Worm (Caenorhabditis elegans) whole organism, young adult: Measurements from ENCODE around the gene C05D12.3.

ENCODE experiments used
- B0019.2 ChIP-seq: fragments of 200-800 bp; sonication (Bioruptor generic); conservative IDR thresholded peaks from 2 replicates; pipeline ENCODE4 v1.3.6; 2022; ENCODE audit warnings: missing genetic modification reagents, missing genetic modification characterization, missing compliant biosample characterization
- C06A6.2 ChIP-seq: fragments of 200-800 bp; sonication (Bioruptor generic); conservative IDR thresholded peaks from 2 replicates; pipeline ENCODE4 v1.3.6; 2022; ENCODE audit warnings: missing genetic modification characterization, missing compliant biosample characterization
- D2030.7 ChIP-seq: fragments of 200-800 bp; sonication (Bioruptor generic); IDR thresholded peaks from 2 replicates; pipeline ENCODE4 v1.3.6; 2022; ENCODE audit warnings: missing genetic modification reagents, missing genetic modification characterization, missing compliant biosample characterization
- F39B2.1 ChIP-seq: fragments of 200-800 bp; sonication (Bioruptor generic); IDR thresholded peaks from 2 replicates; pipeline ENCODE4 v1.3.6; 2022; ENCODE audit warnings: missing genetic modification reagents, missing genetic modification characterization, missing compliant biosample characterization
- F52B5.7 ChIP-seq: sonication (generic microtip); optimal IDR thresholded peaks from 2 replicates; lab custom pipeline; 2016; ENCODE audit warnings: mild to moderate bottlenecking, missing genetic modification characterization, missing compliant biosample characterization
- F55B11.4 ChIP-seq: sonication (generic microtip); optimal IDR thresholded peaks from 2 replicates; lab custom pipeline; 2016; ENCODE audit warnings: missing compliant biosample characterization, missing genetic modification characterization, borderline replicate concordance; ENCODE audit not compliant: insufficient read depth
- F57C9.4 ChIP-seq: sonication (generic microtip); optimal IDR thresholded peaks from 2 replicates; lab custom pipeline; 2017; ENCODE audit warnings: mild to moderate bottlenecking, missing genetic modification characterization, missing compliant biosample characterization
- K11D2.4 ChIP-seq: fragments of 200-800 bp; sonication (Bioruptor generic); IDR thresholded peaks from 2 replicates; pipeline ENCODE4 v1.3.6; 2022; ENCODE audit warnings: missing genetic modification reagents, missing genetic modification characterization, missing compliant biosample characterization
- K12H6.12 ChIP-seq: fragments of 200-800 bp; sonication (Bioruptor generic); optimal IDR thresholded peaks from 2 replicates; lab custom pipeline; 2018; ENCODE audit warnings: mild to moderate bottlenecking, missing genetic modification characterization, missing compliant biosample characterization
- T26A5.8 ChIP-seq: sonication (generic microtip); optimal IDR thresholded peaks from 2 replicates; lab custom pipeline; 2016; ENCODE audit warnings: missing genetic modification characterization, missing compliant biosample characterization
- Y53F4B.3 ChIP-seq: fragments of 200-800 bp; sonication (Bioruptor generic); IDR thresholded peaks from 2 replicates; pipeline ENCODE4 v1.3.6; 2022; ENCODE audit warnings: missing genetic modification reagents, missing genetic modification characterization, missing compliant biosample characterization
- Y53G8AR.9 ChIP-seq: fragments of 200-800 bp; sonication (Bioruptor generic); conservative IDR thresholded peaks from 2 replicates; pipeline ENCODE4 v1.3.6; 2022; ENCODE audit warnings: missing genetic modification reagents, missing genetic modification characterization, missing compliant biosample characterization
- akir-1 ChIP-seq: fragments of 200-800 bp; sonication (Bioruptor generic); optimal IDR thresholded peaks from 2 replicates; lab custom pipeline; 2018; ENCODE audit warnings: mild to moderate bottlenecking, missing genetic modification characterization, moderate library complexity, missing compliant biosample characterization
- ama-1 ChIP-seq, 3 experiments: fragments of 150-350 bp in 1 of 3; sonication (generic microtip) in 2 of 3; optimal IDR thresholded peaks; 2 replicates each; lab custom pipeline; 2014 to 2018; ENCODE audit warnings: missing biosample characterization in 2 of 3, missing genetic modification characterization in 2 of 3, missing genetic modification reagents in 2 of 3
- aptf-2 ChIP-seq: fragments of 200-800 bp; sonication (Bioruptor generic); conservative IDR thresholded peaks from 2 replicates; pipeline ENCODE4 v1.3.6; 2022; ENCODE audit warnings: missing genetic modification reagents, missing genetic modification characterization, missing compliant biosample characterization
- bed-2 ChIP-seq: fragments of 200-800 bp; sonication (Bioruptor generic); IDR thresholded peaks from 2 replicates; pipeline ENCODE4 v1.3.6; 2022; ENCODE audit warnings: missing genetic modification reagents, missing genetic modification characterization, missing compliant biosample characterization
- ceh-100 ChIP-seq: fragments of 200-800 bp; sonication (Bioruptor generic); IDR thresholded peaks from 2 replicates; pipeline ENCODE4 v1.3.6; 2022; ENCODE audit warnings: missing genetic modification reagents, missing genetic modification characterization, missing compliant biosample characterization
- ceh-58 ChIP-seq: fragments of 200-800 bp; sonication (Bioruptor generic); IDR thresholded peaks from 2 replicates; pipeline ENCODE4 v1.3.6; 2022; ENCODE audit warnings: missing genetic modification characterization, missing compliant biosample characterization
- die-1 ChIP-seq: sonication (generic microtip); optimal IDR thresholded peaks from 2 replicates; lab custom pipeline; 2016; ENCODE audit warnings: missing genotype, mild to moderate bottlenecking, missing genetic modification characterization, missing compliant biosample characterization
- dpff-1 ChIP-seq: sonication (generic microtip); optimal IDR thresholded peaks from 2 replicates; lab custom pipeline; 2017; ENCODE audit warnings: mild to moderate bottlenecking, missing genetic modification characterization, missing compliant biosample characterization
- efl-1 ChIP-seq: fragments of 150-350 bp; optimal IDR thresholded peaks from 2 replicates; lab custom pipeline; 2014; ENCODE audit warnings: missing biosample characterization, missing genetic modification reagents, missing genetic modification characterization
- egl-44 ChIP-seq: fragments of 200-800 bp; sonication (Bioruptor generic); IDR thresholded peaks from 2 replicates; pipeline ENCODE4 v1.3.6; 2022; ENCODE audit warnings: missing genetic modification reagents, missing genetic modification characterization, missing compliant biosample characterization
- egrh-3 ChIP-seq: fragments of 200-800 bp; sonication (Bioruptor generic); IDR thresholded peaks from 2 replicates; pipeline ENCODE4 v1.3.6; 2022; ENCODE audit warnings: missing genetic modification reagents, missing genetic modification characterization, missing compliant biosample characterization
- ekl-4 ChIP-seq: fragments of 200-800 bp; sonication (Bioruptor generic); IDR thresholded peaks from 2 replicates; pipeline ENCODE4 v1.3.6; 2022; ENCODE audit warnings: missing genetic modification reagents, missing genetic modification characterization, missing compliant biosample characterization
- ets-4 ChIP-seq: fragments of 200-800 bp; sonication (Bioruptor generic); optimal IDR thresholded peaks from 2 replicates; lab custom pipeline; 2018; ENCODE audit warnings: mild to moderate bottlenecking, missing genetic modification characterization, missing compliant biosample characterization
- gei-17 ChIP-seq: fragments of 200-800 bp; sonication (Bioruptor generic); optimal IDR thresholded peaks from 2 replicates; lab custom pipeline; 2018; ENCODE audit warnings: mild to moderate bottlenecking, missing genetic modification characterization, missing compliant biosample characterization
- hsf-1 ChIP-seq: fragments of 200-800 bp; sonication (Bioruptor generic); IDR thresholded peaks from 2 replicates; pipeline ENCODE4 v1.3.6; 2022; ENCODE audit warnings: missing genetic modification reagents, missing genetic modification characterization, missing compliant biosample characterization
- mcd-1 ChIP-seq: fragments of 200-800 bp; sonication (Bioruptor generic); IDR thresholded peaks from 2 replicates; pipeline ENCODE4 v1.3.6; 2022; ENCODE audit warnings: missing genetic modification reagents, missing genetic modification characterization, missing compliant biosample characterization
- mel-28 ChIP-seq: sonication (generic microtip); optimal IDR thresholded peaks from 2 replicates; lab custom pipeline; 2016; ENCODE audit warnings: borderline replicate concordance, mild to moderate bottlenecking, missing genetic modification characterization, missing compliant biosample characterization
- mxl-1 ChIP-seq: sonication (generic microtip); optimal IDR thresholded peaks from 2 replicates; lab custom pipeline; 2016; ENCODE audit warnings: missing genetic modification characterization, missing compliant biosample characterization
- nfya-1 ChIP-seq: sonication (generic microtip); optimal IDR thresholded peaks from 2 replicates; lab custom pipeline; 2017; ENCODE audit warnings: antibody characterized with exemption, missing compliant biosample characterization, missing genetic modification characterization, borderline replicate concordance; ENCODE audit not compliant: insufficient read depth
- pbrm-1 ChIP-seq: fragments of 200-800 bp; sonication (Bioruptor generic); IDR thresholded peaks from 2 replicates; pipeline ENCODE4 v1.3.6; 2022; ENCODE audit warnings: missing genetic modification reagents, missing genetic modification characterization, missing compliant biosample characterization
- pha-4 ChIP-seq: fragments of 150-350 bp; sonication (generic microtip); optimal IDR thresholded peaks from 2 replicates; lab custom pipeline; 2014; ENCODE audit warnings: missing biosample characterization, missing genetic modification reagents, missing genetic modification characterization
- rpc-1 ChIP-seq, 2 experiments: fragments of 150-350 bp in 1 of 2; sonication (generic microtip) in 1 of 2; optimal IDR thresholded peaks; 2 replicates each; lab custom pipeline; 2014 to 2018; ENCODE audit warnings: missing biosample characterization in 1 of 2, missing genetic modification characterization in 1 of 2, missing genetic modification reagents in 1 of 2, missing genotype in 1 of 2
- sea-2 ChIP-seq: fragments of 200-800 bp; sonication (Bioruptor generic); IDR thresholded peaks from 2 replicates; pipeline ENCODE4 v1.3.6; 2022; ENCODE audit warnings: missing genetic modification characterization, missing compliant biosample characterization
- snpc-1.1 ChIP-seq: sonication (generic microtip); optimal IDR thresholded peaks from 2 replicates; lab custom pipeline; 2017; ENCODE audit warnings: missing genetic modification characterization, mild to moderate bottlenecking, missing compliant biosample characterization, antibody characterized with exemption, moderate library complexity, missing genotype, missing genetic modification reagents; ENCODE audit not compliant: insufficient read depth
- snpc-1.3 ChIP-seq: sonication (generic microtip); optimal IDR thresholded peaks from 2 replicates; lab custom pipeline; 2017; ENCODE audit warnings: missing genetic modification characterization, mild to moderate bottlenecking, missing compliant biosample characterization, antibody characterized with exemption, moderate library complexity, missing genotype, missing genetic modification reagents; ENCODE audit not compliant: insufficient read depth
- somi-1 ChIP-seq: fragments of 200-800 bp; sonication (Bioruptor generic); optimal IDR thresholded peaks from 2 replicates; lab custom pipeline; 2018; ENCODE audit warnings: mild to moderate bottlenecking, missing genetic modification characterization, missing compliant biosample characterization
- sptf-2 ChIP-seq: fragments of 200-800 bp; sonication (Bioruptor generic); optimal IDR thresholded peaks from 2 replicates; lab custom pipeline; 2018; ENCODE audit warnings: mild to moderate bottlenecking, missing genetic modification characterization, missing compliant biosample characterization
- tbx-9 ChIP-seq: sonication (generic microtip); optimal IDR thresholded peaks from 2 replicates; lab custom pipeline; 2016; ENCODE audit warnings: borderline replicate concordance, missing genetic modification characterization, inconsistent platforms, missing compliant biosample characterization
- zfh-2 ChIP-seq: fragments of 200-800 bp; sonication (Bioruptor generic); conservative IDR thresholded peaks from 2 replicates; pipeline ENCODE4 v1.3.6; 2022; ENCODE audit warnings: missing genetic modification reagents, missing genetic modification characterization, missing compliant biosample characterization
- ztf-22 ChIP-seq: fragments of 200-800 bp; sonication (Bioruptor generic); optimal IDR thresholded peaks from 2 replicates; lab custom pipeline; 2018; ENCODE audit warnings: mild to moderate bottlenecking, missing genetic modification characterization, moderate library complexity, missing compliant biosample characterization

The C05D12.3 gene

DNA sequence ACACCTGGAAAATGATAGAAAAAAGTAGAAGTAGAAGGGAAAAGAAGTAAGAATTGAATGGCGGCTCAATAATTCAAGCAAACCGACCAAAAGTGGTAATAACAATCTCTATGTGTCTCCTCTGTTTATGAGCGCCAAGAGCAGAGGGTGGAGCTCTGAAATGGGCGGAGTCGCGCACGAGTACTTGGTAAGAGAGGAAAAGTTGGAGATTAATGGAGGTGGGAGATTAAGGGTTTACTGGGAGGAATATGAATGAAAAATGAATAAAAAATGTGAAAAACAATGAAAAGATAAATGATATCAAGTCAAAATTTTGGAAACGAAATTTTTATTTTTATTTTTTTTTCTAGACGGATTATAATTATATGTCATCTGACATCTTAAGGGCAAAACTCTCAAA lies 47.4 kb upstream of the C05D12.3 start:
- TF ChIP-seq F39B2.1 (GFP tag; lab: Robert Waterston, UW) (no peak), pha-4 (no peak), dpff-1 (tag; lab: Kevin White, UChicago) (no peak), Y53G8AR.9 (GFP tag; lab: Robert Waterston, UW) (no peak), sptf-2 (no peak), F52B5.7 (tag; lab: Kevin White, UChicago) (no peak), ztf-22 (GFP tag; lab: Kevin White, UChicago) (no peak), F57C9.4 (no peak), F55B11.4 (tag; lab: Kevin White, UChicago) (no peak), snpc-1.1 (tag; lab: Kevin White, UChicago) (no peak), hsf-1 (GFP tag; lab: Robert Waterston, UW) (no peak), akir-1 (GFP tag; lab: Kevin White, UChicago) (no peak), egl-44 (GFP tag; lab: Robert Waterston, UW) (no peak)

ce11 chrII:11383058-11383457 lies 42.0 kb upstream of the C05D12.3 start, which contains the start of the genes C33B4.5 and C33B4.4:
TSS of gene C33B4.5 (plus strand) at chrII:11383327.
TSS of gene C33B4.4 (minus strand) at chrII:11383442.
- TF ChIP-seq tbx-9 (no peak), T26A5.8 (tag; lab: Kevin White, UChicago) (no peak)
- TF ChIP-seq, all 124 proteins: peak for 0

ce11 chrII:11384099-11384498 lies 41.0 kb upstream of the C05D12.3 start:
- no peak for TF ChIP-seq ztf-22 (GFP tag; lab: Kevin White, UChicago)
- no peak for TF ChIP-seq zfh-2 (GFP tag; lab: Robert Waterston, UW)
- TF ChIP-seq gei-17 (GFP tag; lab: Kevin White, UChicago), result no peak
- TF ChIP-seq pbrm-1 (GFP tag; lab: Robert Waterston, UW), result no peak
- TF ChIP-seq efl-1, result no peak
- no peak for TF ChIP-seq mxl-1 (tag; lab: Kevin White, UChicago)
- no peak for TF ChIP-seq sea-2 (GFP tag; lab: Robert Waterston, UW)
- TF ChIP-seq mcd-1 (GFP tag; lab: Robert Waterston, UW), result no peak
- no peak for TF ChIP-seq K12H6.12 (tag; lab: Kevin White, UChicago)
- TF ChIP-seq mel-28 (tag; lab: Kevin White, UChicago), result no peak
- TF ChIP-seq K11D2.4 (GFP tag; lab: Robert Waterston, UW), result no peak
- TF ChIP-seq C06A6.2 (GFP tag; lab: Robert Waterston, UW), result no peak
- TF ChIP-seq rpc-1 (optimal IDR thresholded peaks at IDR 0.05; lab: Kevin White, UChicago), result no peak
- no peak for TF ChIP-seq rpc-1 (tag; optimal IDR thresholded peaks at IDR 0.05; lab: Kevin White, UChicago)
- no peak for TF ChIP-seq ama-1 (optimal IDR thresholded peaks at IDR 0.05; lab: Kevin White, UChicago)
- TF ChIP-seq ama-1 (GFP tag; optimal IDR thresholded peaks at IDR 0.05; lab: Kevin White, UChicago), result no peak
- TF ChIP-seq F57C9.4, result no peak
- no peak for TF ChIP-seq tbx-9

DNA sequence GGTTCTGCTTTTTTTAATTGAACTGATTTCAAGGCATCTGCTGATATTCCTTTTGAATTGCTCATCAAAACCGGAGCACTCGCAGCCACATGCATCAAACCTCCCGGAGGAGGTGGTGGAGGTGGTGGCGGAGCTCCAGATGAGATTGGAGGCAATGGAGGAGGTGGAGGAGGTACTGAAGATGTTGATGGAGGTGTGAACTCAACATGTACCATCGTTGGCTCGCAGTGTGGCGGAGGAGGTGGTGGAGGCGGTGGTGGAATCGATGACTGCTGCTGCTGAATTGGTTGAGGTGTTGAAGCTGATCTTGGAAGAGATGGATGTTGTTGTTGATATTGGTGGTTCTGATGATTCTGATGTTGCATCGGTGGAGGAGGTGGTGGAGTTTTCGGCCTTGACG lies 38.1 kb upstream of the C05D12.3 start:
- TF ChIP-seq egrh-3 (GFP tag; lab: Robert Waterston, UW), result peak; percentile 8; the same call in 1 of the 2 replicates
- no peak for TF ChIP-seq bed-2
- TF ChIP-seq ceh-58 (GFP tag; lab: Robert Waterston, UW), result 0 out of 2 replicates have a peak, but pooled peaks have one; percentile 24
- peak; percentile 73 for TF ChIP-seq zfh-2 (GFP tag; lab: Robert Waterston, UW)
- no peak for TF ChIP-seq sptf-2

DNA sequence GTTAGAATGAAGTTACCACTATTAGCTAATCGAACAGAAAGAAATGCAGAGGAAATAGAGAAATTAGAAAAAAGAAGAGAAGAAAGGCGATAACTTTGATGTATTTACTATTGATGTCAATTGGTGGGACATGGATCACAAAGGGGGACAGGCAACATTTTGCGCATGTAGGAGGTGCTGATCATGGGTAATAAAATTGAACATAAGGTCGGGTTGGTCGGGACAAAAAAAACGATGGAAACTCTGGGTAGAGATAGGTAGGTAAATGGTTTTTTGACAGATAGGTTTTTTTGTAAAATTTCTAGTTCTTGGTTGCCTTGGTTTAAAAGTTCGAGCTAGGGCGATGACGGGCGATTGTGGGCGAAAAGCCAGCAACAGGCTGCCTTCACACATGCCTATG lies 34.2 kb upstream of the C05D12.3 start, which contains the start of gene shn-1:
Gene shn-1, minus strand, starts transcription at position 101 of the 400 bp plus-strand sequence.
- TF ChIP-seq snpc-1.3 (tag; lab: Kevin White, UChicago), result no peak
- TF ChIP-seq ceh-100 (GFP tag; lab: Robert Waterston, UW), result no peak
- no peak for TF ChIP-seq nfya-1 (tag; lab: Kevin White, UChicago)
- no peak for TF ChIP-seq B0019.2
- no peak for TF ChIP-seq ekl-4 (GFP tag; lab: Robert Waterston, UW)
- no peak for TF ChIP-seq Y53F4B.3
- TF ChIP-seq C06A6.2 (GFP tag; lab: Robert Waterston, UW), result no peak
- TF ChIP-seq ets-4 (GFP tag; lab: Kevin White, UChicago), result no peak
- TF ChIP-seq aptf-2 (GFP tag; lab: Robert Waterston, UW), result no peak
- TF ChIP-seq D2030.7, result no peak
- no peak for TF ChIP-seq somi-1
- no peak for TF ChIP-seq die-1 (tag; lab: Kevin White, UChicago)
